Worm (Caenorhabditis elegans): ENCODE measurements around the gene Y46G5A.18.

DNA sequence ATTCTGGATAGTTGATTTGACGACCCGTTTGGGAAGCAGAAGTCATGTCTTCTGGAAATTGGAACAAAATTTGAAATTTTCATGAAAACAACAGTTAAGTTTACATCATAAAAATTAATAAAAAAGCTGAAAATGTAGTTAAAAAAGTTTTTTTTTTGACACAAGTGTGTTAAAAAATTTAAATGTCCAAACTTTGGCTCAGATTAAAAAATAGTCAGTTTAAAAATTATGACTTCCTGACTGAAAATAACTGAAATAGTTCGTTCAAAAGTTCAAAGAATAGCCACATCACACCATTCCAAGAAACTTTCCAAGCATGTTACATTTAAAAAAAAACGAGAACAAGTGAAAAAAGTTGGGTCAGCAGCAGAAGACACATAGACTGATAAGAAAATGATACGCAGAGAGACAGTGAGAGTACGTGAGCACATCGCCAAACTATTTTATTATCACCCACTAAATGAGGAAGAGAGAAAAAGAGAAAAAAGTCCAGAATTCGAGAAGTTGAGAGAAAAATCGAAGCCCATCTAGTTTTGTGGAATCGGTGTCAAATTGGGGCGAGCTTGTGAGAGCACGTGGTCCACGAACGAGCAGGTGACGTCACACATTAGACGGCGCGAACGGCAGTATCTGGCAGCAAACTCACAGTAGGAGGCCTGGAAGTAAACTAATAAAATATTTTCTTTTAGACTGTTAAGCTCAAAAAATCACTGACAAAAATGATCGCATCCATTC is 11.5 kb upstream of the Y46G5A.18 start, which contains the start of gene acl-7:
- no peak for TF ChIP-seq nhr-28 (tag; optimal IDR thresholded peaks at IDR 0.05)
- TF ChIP-seq sptf-1 (tag; optimal IDR thresholded peaks at IDR 0.05), result no peak
- no peak for TF ChIP-seq drap-1 (GFP tag; optimal IDR thresholded peaks at IDR 0.05)
- no peak for TF ChIP-seq mep-1 (tag; optimal IDR thresholded peaks at IDR 0.05)
- no peak for TF ChIP-seq flh-1 (GFP tag; optimal IDR thresholded peaks at IDR 0.05)
- TF ChIP-seq unc-120 (tag; optimal IDR thresholded peaks at IDR 0.05; ENCODE audit: poor library complexity, severe bottlenecking), result no peak
- TF ChIP-seq pha-4 (tag; optimal IDR thresholded peaks at IDR 0.05), result no peak
